Fruit fly (Drosophila melanogaster): ENCODE measurements around the gene rec.

- no peak for TF ChIP-seq CG8478 (optimal IDR thresholded peaks at IDR 0.05)
- no peak for TF ChIP-seq CTCF (optimal IDR thresholded peaks at IDR 0.05)
These were observed 48.1 kb downstream of the rec start for dm6 chr3R:15784298-15784697.

Data from S2 (cell line).